Fruit fly (Drosophila melanogaster): ENCODE data around the gene Daxx.

The Daxx gene

dm6 chr2L:6464780-6465179 lies 15.9 kb upstream of the Daxx start:
- TF ChIP-seq Dll (optimal IDR thresholded peaks at IDR 0.05) (no peak), EcR (GFP tag; optimal IDR thresholded peaks at IDR 0.05) (no peak), CG8478 (optimal IDR thresholded peaks at IDR 0.05) (no peak), pan (optimal IDR thresholded peaks at IDR 0.05) (no peak), psq (optimal IDR thresholded peaks at IDR 0.05) (no peak), usp (GFP tag; optimal IDR thresholded peaks at IDR 0.05) (no peak)

- TF ChIP-seq CG8478 (optimal IDR thresholded peaks at IDR 0.05) = no peak
- no peak for TF ChIP-seq EcR (GFP tag; optimal IDR thresholded peaks at IDR 0.05)
- TF ChIP-seq usp (GFP tag; optimal IDR thresholded peaks at IDR 0.05) = no peak
- no peak for TF ChIP-seq pan (optimal IDR thresholded peaks at IDR 0.05)
- TF ChIP-seq Dll (optimal IDR thresholded peaks at IDR 0.05) = no peak
- no peak for TF ChIP-seq psq (optimal IDR thresholded peaks at IDR 0.05)
Measured at dm6 chr2L:6465497-6465896, 15.2 kb upstream of the Daxx start, which contains the start of gene Rchy1. Rchy1 (minus strand) TSS chr2L:6465669.

dm6 chr2L:6467509-6467908 lies 13.2 kb upstream of the Daxx start, which contains the start of gene HemK1:
HemK1 (minus strand) TSS chr2L:6467698.
- TF ChIP-seq EcR (GFP tag; optimal IDR thresholded peaks at IDR 0.05) (no peak), usp (GFP tag; optimal IDR thresholded peaks at IDR 0.05) (no peak), CG8478 (optimal IDR thresholded peaks at IDR 0.05) (no peak), Dll (optimal IDR thresholded peaks at IDR 0.05) (no peak), pan (optimal IDR thresholded peaks at IDR 0.05) (no peak), psq (optimal IDR thresholded peaks at IDR 0.05) (no peak)

dm6 chr2L:6470100-6470644 lies 10.6 kb upstream of the Daxx start:
- no peak for TF ChIP-seq pan (optimal IDR thresholded peaks at IDR 0.05)
- no peak for TF ChIP-seq Dll (optimal IDR thresholded peaks at IDR 0.05)
- TF ChIP-seq EcR (GFP tag; optimal IDR thresholded peaks at IDR 0.05) = no peak
- TF ChIP-seq psq (optimal IDR thresholded peaks at IDR 0.05) = no peak
- no peak for TF ChIP-seq CG8478 (optimal IDR thresholded peaks at IDR 0.05)
- no peak for TF ChIP-seq usp (GFP tag; optimal IDR thresholded peaks at IDR 0.05)

dm6 chr2L:6471978-6472776 lies 8.6 kb upstream of the Daxx start:
- TF ChIP-seq pan (optimal IDR thresholded peaks at IDR 0.05) = peak; percentile 81
- TF ChIP-seq usp (GFP tag; optimal IDR thresholded peaks at IDR 0.05) = no peak

DNA sequence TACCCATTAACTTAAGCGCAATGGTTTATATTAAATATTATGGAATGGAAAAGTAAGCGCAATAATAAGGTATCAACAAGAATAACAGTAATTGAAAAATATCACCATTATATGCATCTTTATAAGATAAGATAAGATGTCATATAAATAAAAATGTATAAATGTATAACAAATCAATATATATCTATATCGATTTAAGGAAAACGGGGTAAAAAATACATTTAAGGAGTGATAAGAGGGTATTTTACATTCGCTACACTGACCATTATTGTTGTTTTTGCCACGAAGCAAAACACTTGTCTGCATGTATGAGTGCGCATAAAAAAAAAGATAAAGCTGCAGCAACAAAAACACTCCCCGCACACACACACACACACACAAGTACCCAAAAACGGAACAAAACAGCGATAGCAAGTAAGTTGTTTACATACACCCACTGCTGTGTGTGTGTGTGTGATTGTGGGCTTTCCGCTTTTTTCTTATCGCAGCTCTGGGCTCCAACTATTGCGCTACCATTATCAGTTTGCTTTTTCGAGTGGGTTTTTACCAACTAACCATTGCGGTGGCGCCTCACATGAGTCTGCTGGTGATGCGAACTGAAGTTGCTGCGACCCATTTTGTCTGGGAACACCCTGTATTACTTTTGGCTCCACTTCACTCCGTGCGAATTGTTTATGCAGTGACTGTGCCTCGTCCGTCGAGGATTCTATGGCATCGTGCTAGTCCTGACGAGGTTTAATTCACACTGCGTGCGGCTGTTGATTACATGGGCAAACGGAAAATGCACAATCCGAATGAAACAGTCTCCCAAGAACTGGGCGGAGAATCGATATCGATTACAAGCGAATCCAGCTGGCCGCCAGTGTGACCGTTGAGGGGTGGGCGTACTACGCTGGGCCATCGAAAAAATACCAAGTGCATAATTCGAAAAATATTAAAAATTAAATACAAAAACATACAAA lies 7.4 kb upstream of the Daxx start, which contains the start of gene mmy:
mmy (minus strand) TSS at position 829 of the 962 bp plus-strand sequence.
- TF ChIP-seq usp (GFP tag; optimal IDR thresholded peaks at IDR 0.05) = no peak
- TF ChIP-seq psq (optimal IDR thresholded peaks at IDR 0.05) = no peak
- no peak for TF ChIP-seq CG8478 (optimal IDR thresholded peaks at IDR 0.05)
- TF ChIP-seq pan (optimal IDR thresholded peaks at IDR 0.05) = peak; percentile 79

- TF ChIP-seq usp (GFP tag; optimal IDR thresholded peaks at IDR 0.05) = no peak
- TF ChIP-seq EcR (GFP tag; optimal IDR thresholded peaks at IDR 0.05) = no peak
- no peak for TF ChIP-seq psq (optimal IDR thresholded peaks at IDR 0.05)
- TF ChIP-seq pan (optimal IDR thresholded peaks at IDR 0.05) = no peak
Measured at dm6 chr2L:6474298-6474697, 6.4 kb upstream of the Daxx start.

dm6 chr2L:6474878-6475582 lies 5.7 kb upstream of the Daxx start:
- TF ChIP-seq Dll (optimal IDR thresholded peaks at IDR 0.05) (no peak), usp (GFP tag; optimal IDR thresholded peaks at IDR 0.05) (no peak), psq (optimal IDR thresholded peaks at IDR 0.05) (no peak), pan (optimal IDR thresholded peaks at IDR 0.05) (no peak), CG8478 (optimal IDR thresholded peaks at IDR 0.05) (no peak), EcR (GFP tag; optimal IDR thresholded peaks at IDR 0.05) (no peak)

DNA sequence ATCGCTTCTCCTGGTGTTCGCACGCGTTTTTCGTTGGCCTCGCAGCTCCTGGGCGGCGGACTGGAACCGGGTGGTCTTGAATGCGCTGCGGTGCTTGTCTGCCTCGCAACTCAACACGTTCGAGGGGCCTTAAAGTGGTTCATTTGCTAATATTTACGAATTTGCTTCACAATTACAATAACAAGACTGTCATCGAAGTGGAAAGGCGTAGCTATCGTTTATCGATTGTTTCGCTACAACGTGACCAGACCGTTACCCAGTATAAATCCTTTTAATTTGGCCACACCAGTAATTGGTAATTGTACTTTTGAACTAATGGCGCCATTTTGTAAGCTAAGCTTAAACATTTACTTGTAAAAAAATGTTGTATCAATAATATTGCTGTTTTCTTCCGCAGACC lies 4.0 kb upstream of the Daxx start, which contains the start of gene CG9536:
CG9536 (minus strand) TSS at position 223 of the 400 bp plus-strand sequence.
- TF ChIP-seq usp (GFP tag; optimal IDR thresholded peaks at IDR 0.05) (no peak), pan (optimal IDR thresholded peaks at IDR 0.05) (no peak), EcR (GFP tag; optimal IDR thresholded peaks at IDR 0.05) (no peak), CG8478 (optimal IDR thresholded peaks at IDR 0.05) (no peak), Dll (optimal IDR thresholded peaks at IDR 0.05) (no peak), psq (optimal IDR thresholded peaks at IDR 0.05) (no peak)

- no peak for TF ChIP-seq pan (optimal IDR thresholded peaks at IDR 0.05)
- no peak for TF ChIP-seq CG8478 (optimal IDR thresholded peaks at IDR 0.05)
Measured at dm6 chr2L:6479226-6479906, 1.4 kb upstream of the Daxx start.

dm6 chr2L:6481310-6481738 lies 595 bp downstream of the Daxx start:
- no peak for TF ChIP-seq CG8478 (optimal IDR thresholded peaks at IDR 0.05)
- no peak for TF ChIP-seq psq (optimal IDR thresholded peaks at IDR 0.05)
- TF ChIP-seq usp (GFP tag; optimal IDR thresholded peaks at IDR 0.05) = no peak
- TF ChIP-seq pan (optimal IDR thresholded peaks at IDR 0.05) = no peak
- no peak for TF ChIP-seq EcR (GFP tag; optimal IDR thresholded peaks at IDR 0.05)
- no peak for TF ChIP-seq Dll (optimal IDR thresholded peaks at IDR 0.05)
